Fruit fly (Drosophila melanogaster): ENCODE results near the gene Mettl14.
A peak's percentile ranks its signal among the peaks of the same experiment; 100 is the strongest.

The Mettl14 gene

DNA sequence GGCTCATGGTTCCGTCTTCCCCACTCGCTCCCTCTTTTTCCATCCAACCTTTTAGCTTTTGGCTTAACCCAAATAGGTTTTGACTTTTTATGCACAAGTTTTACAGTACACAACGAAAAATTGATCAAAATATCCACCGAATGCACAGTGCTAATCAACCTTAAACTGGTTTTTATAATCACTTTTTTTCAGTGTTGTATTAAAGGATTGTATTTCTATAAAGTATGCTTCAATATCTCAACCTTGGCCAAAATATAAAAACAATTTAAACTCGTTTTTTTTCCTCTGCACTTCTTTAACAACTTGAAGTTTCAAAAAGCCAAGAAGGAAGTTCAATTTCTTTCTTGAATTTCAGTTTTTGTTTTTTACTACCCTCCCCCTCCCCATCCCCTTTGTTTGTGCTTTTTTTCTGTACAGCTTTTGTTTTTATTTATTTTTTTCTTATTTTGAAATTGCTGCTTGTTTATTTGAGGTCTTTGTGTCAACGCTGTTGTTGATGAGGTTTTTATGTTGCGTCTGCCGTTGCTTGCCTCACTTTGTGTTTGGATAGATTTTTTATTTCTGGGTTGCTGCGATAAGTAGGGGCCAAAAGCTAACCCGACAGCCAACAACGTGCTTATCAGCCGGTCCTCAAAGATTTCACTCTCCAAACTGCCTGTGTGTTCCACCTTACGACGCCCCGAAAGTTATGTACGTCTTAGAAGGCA lies 23.2 kb upstream of the Mettl14 start:
- TF ChIP-seq CG8281 (tag; optimal IDR thresholded peaks at IDR 0.05): no peak
- TF ChIP-seq CG6765 (GFP tag; optimal IDR thresholded peaks at IDR 0.05): no peak
- no peak for TF ChIP-seq CG7928 (GFP tag; optimal IDR thresholded peaks at IDR 0.05)
- TF ChIP-seq CG10654 (GFP tag; optimal IDR thresholded peaks at IDR 0.05): no peak
- TF ChIP-seq bowl (GFP tag; IDR thresholded peaks at IDR 0.05): no peak
- TF ChIP-seq CG13894 (tag; optimal IDR thresholded peaks at IDR 0.05): no peak
- no peak for TF ChIP-seq hth (optimal IDR thresholded peaks at IDR 0.05)
- TF ChIP-seq stc (GFP tag; IDR thresholded peaks at IDR 0.05): no peak
- no peak for TF ChIP-seq CkIIα-i1 (GFP tag; IDR thresholded peaks at IDR 0.05)
- TF ChIP-seq CG1529 (GFP tag; optimal IDR thresholded peaks at IDR 0.05): no peak
- no peak for TF ChIP-seq gce (GFP tag; IDR thresholded peaks at IDR 0.05)
- TF ChIP-seq Sox102F (GFP tag; optimal IDR thresholded peaks at IDR 0.05): peak; percentile 74
- TF ChIP-seq CG8290 (GFP tag; optimal IDR thresholded peaks at IDR 0.05): no peak
- no peak for TF ChIP-seq CG8290 (tag; optimal IDR thresholded peaks at IDR 0.05)
- no peak for TF ChIP-seq CG12071 (GFP tag; optimal IDR thresholded peaks at IDR 0.05)
- TF ChIP-seq esg (GFP tag; conservative IDR thresholded peaks at IDR 0.05): no peak
- no peak for TF ChIP-seq trem (tag; optimal IDR thresholded peaks at IDR 0.05)
- TF ChIP-seq en (GFP tag; optimal IDR thresholded peaks at IDR 0.05): no peak
- TF ChIP-seq tin (GFP tag; optimal IDR thresholded peaks at IDR 0.05): no peak
- TF ChIP-seq gt (GFP tag; IDR thresholded peaks at IDR 0.05): no peak
- no peak for TF ChIP-seq CG1832 (GFP tag; optimal IDR thresholded peaks at IDR 0.05)
- no peak for TF ChIP-seq E2f2 (GFP tag; IDR thresholded peaks at IDR 0.05)
- TF ChIP-seq Drgx (GFP tag; IDR thresholded peaks at IDR 0.05): no peak
- TF ChIP-seq CG18599 (GFP tag; optimal IDR thresholded peaks at IDR 0.05): no peak
- no peak for TF ChIP-seq CG33213 (GFP tag; optimal IDR thresholded peaks at IDR 0.05)
- no peak for TF ChIP-seq Usf (GFP tag; optimal IDR thresholded peaks at IDR 0.05)
- TF ChIP-seq btn (GFP tag; optimal IDR thresholded peaks at IDR 0.05): no peak
- TF ChIP-seq shn (GFP tag; optimal IDR thresholded peaks at IDR 0.05): no peak
- no peak for TF ChIP-seq CG18476 (GFP tag; optimal IDR thresholded peaks at IDR 0.05)
- TF ChIP-seq odd (GFP tag; optimal IDR thresholded peaks at IDR 0.05): peak; percentile 4
- peak; percentile 6 for TF ChIP-seq CG17385 (GFP tag; optimal IDR thresholded peaks at IDR 0.05)
- no peak for TF ChIP-seq zen (tag; optimal IDR thresholded peaks at IDR 0.05)
- no peak for TF ChIP-seq CG11398 (GFP tag; optimal IDR thresholded peaks at IDR 0.05)
- peak; percentile 44 for TF ChIP-seq CG17359 (tag; optimal IDR thresholded peaks at IDR 0.05)
- no peak for TF ChIP-seq CG1647 (GFP tag; optimal IDR thresholded peaks at IDR 0.05)
- no peak for TF ChIP-seq CG18764 (GFP tag; optimal IDR thresholded peaks at IDR 0.05)
- TF ChIP-seq danr (GFP tag; IDR thresholded peaks at IDR 0.05): no peak
- no peak for TF ChIP-seq Dek (tag; optimal IDR thresholded peaks at IDR 0.05)
- peak; percentile 6 for TF ChIP-seq az2 (GFP tag; optimal IDR thresholded peaks at IDR 0.05)
- no peak for TF ChIP-seq pb (GFP tag; optimal IDR thresholded peaks at IDR 0.05)
- TF ChIP-seq HHEX (GFP tag; optimal IDR thresholded peaks at IDR 0.05): no peak
- TF ChIP-seq da (GFP tag; optimal IDR thresholded peaks at IDR 0.05): no peak
- TF ChIP-seq Fer2 (tag; optimal IDR thresholded peaks at IDR 0.05): no peak
- TF ChIP-seq zfh2 (GFP tag; optimal IDR thresholded peaks at IDR 0.05): no peak
- no peak for TF ChIP-seq CG12744 (GFP tag; optimal IDR thresholded peaks at IDR 0.05)
- TF ChIP-seq Dip3 (GFP tag; optimal IDR thresholded peaks at IDR 0.05): no peak
- TF ChIP-seq Myb (GFP tag; optimal IDR thresholded peaks at IDR 0.05): no peak
- no peak for TF ChIP-seq CG6654 (GFP tag; optimal IDR thresholded peaks at IDR 0.05)
- no peak for TF ChIP-seq jumu (GFP tag; optimal IDR thresholded peaks at IDR 0.05)
- no peak for TF ChIP-seq ken (GFP tag; IDR thresholded peaks at IDR 0.05)
- TF ChIP-seq HLH4C (GFP tag; IDR thresholded peaks at IDR 0.05; ENCODE audit: partially characterized antibody): no peak
- peak; percentile 22 for TF ChIP-seq D19A (tag; optimal IDR thresholded peaks at IDR 0.05)
